Fruit fly (Drosophila melanogaster): ENCODE results near the gene subdued.

subdued gene

dm6 chr3R:19634649-19635048 is 7.9 kb downstream of the subdued start, which contains the start of gene CG34138:
Gene CG34138 (plus strand): TSS chr3R:19634949.
- no peak for TF ChIP-seq CG12768 (GFP tag; optimal IDR thresholded peaks at IDR 0.05)
- TF ChIP-seq cic (GFP tag; optimal IDR thresholded peaks at IDR 0.05): no peak
- TF ChIP-seq bab1 (GFP tag; optimal IDR thresholded peaks at IDR 0.05): no peak
- no peak for TF ChIP-seq CG14711 (tag; optimal IDR thresholded peaks at IDR 0.05)

- no peak for TF ChIP-seq Crg-1 (GFP tag; optimal IDR thresholded peaks at IDR 0.05)
- no peak for TF ChIP-seq toe (GFP tag; optimal IDR thresholded peaks at IDR 0.05)
- no peak for TF ChIP-seq bab1 (GFP tag; optimal IDR thresholded peaks at IDR 0.05)
- no peak for TF ChIP-seq CG12768 (GFP tag; optimal IDR thresholded peaks at IDR 0.05)
- TF ChIP-seq Hr96 (GFP tag; optimal IDR thresholded peaks at IDR 0.05): no peak
- no peak for TF ChIP-seq CG7045 (GFP tag; optimal IDR thresholded peaks at IDR 0.05)
- TF ChIP-seq Mnt (GFP tag; optimal IDR thresholded peaks at IDR 0.05): peak; percentile 76
- no peak for TF ChIP-seq cic (GFP tag; optimal IDR thresholded peaks at IDR 0.05)
- no peak for TF ChIP-seq ovo (GFP tag; optimal IDR thresholded peaks at IDR 0.05)
Observed at dm6 chr3R:19632685-19633116, 9.8 kb downstream of the subdued start, which contains the start of gene CG6231. Gene CG6231 (minus strand): TSS chr3R:19632718.

dm6 chr3R:19627792-19628522 is 14.6 kb downstream of the subdued start:
- no peak for TF ChIP-seq CG11617 (GFP tag; optimal IDR thresholded peaks at IDR 0.05)
- no peak for TF ChIP-seq CG12768 (GFP tag; optimal IDR thresholded peaks at IDR 0.05)
- TF ChIP-seq CG7045 (GFP tag; optimal IDR thresholded peaks at IDR 0.05): peak; percentile 37
- TF ChIP-seq kay (GFP tag; ENCODE audit: borderline replicate concordance): peak; percentile 23
- no peak for TF ChIP-seq CG5204 (GFP tag; optimal IDR thresholded peaks at IDR 0.05)
- no peak for TF ChIP-seq CG33017 (tag; optimal IDR thresholded peaks at IDR 0.05)
- no peak for TF ChIP-seq toe (GFP tag; optimal IDR thresholded peaks at IDR 0.05)
- TF ChIP-seq cic (GFP tag; optimal IDR thresholded peaks at IDR 0.05): no peak
- peak; percentile 7 for TF ChIP-seq pad (GFP tag; optimal IDR thresholded peaks at IDR 0.05)
- TF ChIP-seq CG7101 (tag; optimal IDR thresholded peaks at IDR 0.05): no peak
- TF ChIP-seq Clk (GFP tag; optimal IDR thresholded peaks at IDR 0.05): no peak
- no peak for TF ChIP-seq tj (GFP tag; optimal IDR thresholded peaks at IDR 0.05)

dm6 chr3R:19625300-19626230 is 17.0 kb downstream of the subdued start:
- no peak for TF ChIP-seq toe (GFP tag; optimal IDR thresholded peaks at IDR 0.05)

dm6 chr3R:19624482-19624881 is 18.0 kb downstream of the subdued start:
- TF ChIP-seq CG7101 (tag; optimal IDR thresholded peaks at IDR 0.05): no peak
- TF ChIP-seq tj (GFP tag; optimal IDR thresholded peaks at IDR 0.05): peak; percentile 76
- no peak for TF ChIP-seq Hr96 (GFP tag; optimal IDR thresholded peaks at IDR 0.05)
- TF ChIP-seq CG5204 (GFP tag; optimal IDR thresholded peaks at IDR 0.05): no peak
- no peak for TF ChIP-seq cnc (optimal IDR thresholded peaks at IDR 0.05)
- TF ChIP-seq kay (GFP tag; ENCODE audit: borderline replicate concordance): peak; percentile 75

- TF ChIP-seq CG11617 (GFP tag; optimal IDR thresholded peaks at IDR 0.05) (peak; percentile 4), CG1620 (GFP tag; optimal IDR thresholded peaks at IDR 0.05) (no peak), cic (GFP tag; optimal IDR thresholded peaks at IDR 0.05) (no peak), kay (GFP tag; ENCODE audit: borderline replicate concordance) (no peak), CG33017 (tag; optimal IDR thresholded peaks at IDR 0.05) (peak; percentile 6), CG14711 (tag; optimal IDR thresholded peaks at IDR 0.05) (peak; percentile 19), Hr96 (GFP tag; optimal IDR thresholded peaks at IDR 0.05) (peak; percentile 41), CG7045 (GFP tag; optimal IDR thresholded peaks at IDR 0.05) (peak; percentile 31), bab1 (GFP tag; optimal IDR thresholded peaks at IDR 0.05) (peak; percentile 52), Mnt (GFP tag; optimal IDR thresholded peaks at IDR 0.05) (no peak), cnc (optimal IDR thresholded peaks at IDR 0.05) (no peak), Crg-1 (GFP tag; optimal IDR thresholded peaks at IDR 0.05) (no peak), CG5204 (GFP tag; optimal IDR thresholded peaks at IDR 0.05) (peak; percentile 52), tj (GFP tag; optimal IDR thresholded peaks at IDR 0.05) (peak; percentile 37), CG12768 (GFP tag; optimal IDR thresholded peaks at IDR 0.05) (no peak), CG7101 (tag; optimal IDR thresholded peaks at IDR 0.05) (peak; percentile 33), toe (GFP tag; optimal IDR thresholded peaks at IDR 0.05) (peak; percentile 22), ovo (GFP tag; optimal IDR thresholded peaks at IDR 0.05) (no peak), Clk (GFP tag; optimal IDR thresholded peaks at IDR 0.05) (no peak), pad (GFP tag; optimal IDR thresholded peaks at IDR 0.05) (peak; percentile 65)
Observed at dm6 chr3R:19623606-19624005, 18.9 kb downstream of the subdued start.

Measured in whole organism, adult.